Worm (Caenorhabditis elegans): ENCODE results near the gene sdz-23.

ce11 chrV:8050059-8050677, 49.2 kb upstream of the sdz-23 start:
- TF ChIP-seq unc-39 (tag; optimal IDR thresholded peaks at IDR 0.05) (no peak), elt-1 (tag; optimal IDR thresholded peaks at IDR 0.05; ENCODE audit: borderline replicate concordance, insufficient read depth) (no peak), ceh-39 (tag; optimal IDR thresholded peaks at IDR 0.05) (no peak), lin-32 (GFP tag; optimal IDR thresholded peaks at IDR 0.05) (no peak), snpc-4 (tag; optimal IDR thresholded peaks at IDR 0.05) (no peak), ces-1 (GFP tag; optimal IDR thresholded peaks at IDR 0.05) (no peak)

All from whole organism, mixed stage, embryonic.